In the genomic region with DNA sequence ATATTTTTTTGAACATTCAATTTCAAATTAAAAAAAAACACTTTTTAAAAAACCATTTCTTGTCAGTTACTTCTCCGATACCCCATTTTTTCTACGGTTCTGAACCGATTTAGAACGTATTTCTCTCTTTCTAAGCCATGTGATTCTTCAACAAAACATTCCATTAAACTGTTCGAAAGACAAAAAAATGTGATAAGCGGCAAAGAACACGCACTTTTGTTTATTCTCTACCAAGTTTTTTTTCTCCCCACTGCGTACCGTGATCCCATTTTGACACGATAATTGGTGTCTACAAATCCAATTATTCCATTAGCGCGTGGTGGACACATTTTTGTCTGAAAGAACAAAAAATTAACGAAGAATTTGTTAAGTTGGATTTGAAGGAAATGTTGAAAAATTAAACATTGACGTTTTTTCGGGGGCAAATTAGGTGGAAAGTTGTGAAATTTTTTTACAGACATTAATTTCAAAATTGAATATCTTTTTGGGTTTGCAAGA, we compare ENCODE assay signal across 1 worm cellular context.
A peak's percentile ranks its signal among the peaks of the same experiment; 100 is the strongest.
TF ChIP-seq lines count a peak whose summit lies in the region.

No protein-coding gene starts in this region.

TF ChIP-seq in whole organism, L1 larva, 84 proteins besides CTCF, POLR2A, EP300 and RAD21 (continued from another document):
- TF ChIP-seq lir-3 (tag; optimal IDR thresholded peaks at IDR 0.05; lab: Kevin White, UChicago; ENCODE audit: poor library complexity): no peak
- TF ChIP-seq ceh-8 (GFP tag; optimal IDR thresholded peaks at IDR 0.05; lab: Kevin White, UChicago): peak; percentile 95
- TF ChIP-seq nhr-12 (tag; optimal IDR thresholded peaks at IDR 0.05; lab: Kevin White, UChicago): no peak
- TF ChIP-seq ama-1 (optimal IDR thresholded peaks at IDR 0.05; lab: Kevin White, UChicago): no peak
- TF ChIP-seq skn-1 (tag; optimal IDR thresholded peaks at IDR 0.05; lab: Kevin White, UChicago): no peak
- TF ChIP-seq pax-3 (tag; optimal IDR thresholded peaks at IDR 0.05; lab: Kevin White, UChicago): no peak
- no peak for TF ChIP-seq fkh-8 (tag; optimal IDR thresholded peaks at IDR 0.05; lab: Kevin White, UChicago)
- no peak for TF ChIP-seq nhr-84 (tag; optimal IDR thresholded peaks at IDR 0.05; lab: Kevin White, UChicago)
- TF ChIP-seq grh-1 (GFP tag; IDR thresholded peaks at IDR 0.05; lab: Robert Waterston, UW): 0 out of 2 replicates have a peak, but pooled peaks have one; percentile 16
- TF ChIP-seq mab-9 (GFP tag; IDR thresholded peaks at IDR 0.05; lab: Robert Waterston, UW): no peak
- TF ChIP-seq lin-35 (GFP tag; optimal IDR thresholded peaks at IDR 0.05; lab: Kevin White, UChicago): no peak
- no peak for TF ChIP-seq ceh-90 (tag; optimal IDR thresholded peaks at IDR 0.05; lab: Kevin White, UChicago)
- no peak for TF ChIP-seq alr-1 (tag; optimal IDR thresholded peaks at IDR 0.05; lab: Kevin White, UChicago; ENCODE audit: borderline replicate concordance)
- peak in 1 of 6 experiments; percentile 77 for TF ChIP-seq elt-3 (tag; optimal IDR thresholded peaks at IDR 0.05; lab: Kevin White, UChicago)
- no peak for TF ChIP-seq hlh-17 (GFP tag; optimal IDR thresholded peaks at IDR 0.05; lab: Kevin White, UChicago; ENCODE audit: borderline replicate concordance)
- no peak for TF ChIP-seq swsn-7 (tag; optimal IDR thresholded peaks at IDR 0.05; lab: Kevin White, UChicago)
- TF ChIP-seq pqm-1 (tag; optimal IDR thresholded peaks at IDR 0.05; lab: Kevin White, UChicago): no peak
- no peak for TF ChIP-seq mef-2 (tag; optimal IDR thresholded peaks at IDR 0.05; lab: Kevin White, UChicago)
- TF ChIP-seq dpl-1 (GFP tag; optimal IDR thresholded peaks at IDR 0.05; lab: Kevin White, UChicago): no peak
- no peak for TF ChIP-seq nhr-76 (tag; optimal IDR thresholded peaks at IDR 0.05; lab: Kevin White, UChicago)
- no peak for TF ChIP-seq vab-15 (tag; optimal IDR thresholded peaks at IDR 0.05; lab: Kevin White, UChicago)
- no peak for TF ChIP-seq nhr-90 (tag; optimal IDR thresholded peaks at IDR 0.05; lab: Kevin White, UChicago; ENCODE audit: poor library complexity)
- TF ChIP-seq snu-23 (GFP tag; optimal IDR thresholded peaks at IDR 0.05; lab: Kevin White, UChicago): no peak
- no peak for TF ChIP-seq unc-62 (GFP tag; optimal IDR thresholded peaks at IDR 0.05; lab: Kevin White, UChicago)
